Worm (Caenorhabditis elegans) whole organism, late embryonic: ENCODE data around the gene F44G4.6.

Source experiments
- C08G9.2 ChIP-seq: sonication (generic microtip); optimal IDR thresholded peaks from 2 replicates; lab custom pipeline; 2016; ENCODE audit warnings: mild to moderate bottlenecking, missing genetic modification characterization, moderate library complexity, missing compliant biosample characterization
- F13H6.1 ChIP-seq: sonication (generic microtip); optimal IDR thresholded peaks from 2 replicates; lab custom pipeline; 2016; ENCODE audit warnings: missing genetic modification characterization, missing compliant biosample characterization
- K02D7.2 ChIP-seq: sonication (generic microtip); optimal IDR thresholded peaks from 2 replicates; lab custom pipeline; 2017; ENCODE audit warnings: mild to moderate bottlenecking, missing genetic modification characterization, missing compliant biosample characterization
- K09A11.1 ChIP-seq: sonication (generic microtip); optimal IDR thresholded peaks from 2 replicates; lab custom pipeline; 2017; ENCODE audit warnings: antibody characterized with exemption, mild to moderate bottlenecking, missing genetic modification characterization, missing compliant biosample characterization; ENCODE audit not compliant: insufficient read depth
- Y22D7AL.16 ChIP-seq: sonication (generic microtip); optimal IDR thresholded peaks from 2 replicates; lab custom pipeline; 2016; ENCODE audit warnings: missing genetic modification characterization, missing compliant biosample characterization
- ahr-1 ChIP-seq: sonication (generic microtip); optimal IDR thresholded peaks from 2 replicates; lab custom pipeline; 2016; ENCODE audit warnings: missing genetic modification characterization, missing compliant biosample characterization
- ceh-18 ChIP-seq: sonication (generic microtip); optimal IDR thresholded peaks from 2 replicates; lab custom pipeline; 2016; ENCODE audit warnings: missing genetic modification characterization, missing compliant biosample characterization
- ceh-19 ChIP-seq: fragments of 200-800 bp; sonication (Bioruptor generic); optimal IDR thresholded peaks from 2 replicates; lab custom pipeline; 2018; ENCODE audit warnings: mild to moderate bottlenecking, missing genetic modification characterization, missing compliant biosample characterization
- ceh-2 ChIP-seq: sonication (generic microtip); optimal IDR thresholded peaks from 2 replicates; lab custom pipeline; 2016; ENCODE audit warnings: missing genotype, missing genetic modification characterization, missing compliant biosample characterization
- ceh-22 ChIP-seq: sonication (generic microtip); optimal IDR thresholded peaks from 2 replicates; lab custom pipeline; 2017; ENCODE audit warnings: missing biosample characterization, missing genetic modification characterization
- ceh-31 ChIP-seq: sonication (generic microtip); optimal IDR thresholded peaks from 2 replicates; lab custom pipeline; 2016; ENCODE audit warnings: missing genetic modification characterization, missing compliant biosample characterization
- ceh-34 ChIP-seq: sonication (generic microtip); optimal IDR thresholded peaks from 2 replicates; lab custom pipeline; 2016; ENCODE audit warnings: mild to moderate bottlenecking, missing genetic modification characterization, missing compliant biosample characterization
- ceh-9 ChIP-seq: sonication (generic microtip); optimal IDR thresholded peaks from 2 replicates; lab custom pipeline; 2016; ENCODE audit warnings: mild to moderate bottlenecking, missing genetic modification characterization, inconsistent platforms, missing compliant biosample characterization
- dve-1 ChIP-seq: sonication (generic microtip); optimal IDR thresholded peaks from 2 replicates; lab custom pipeline; 2017; ENCODE audit warnings: antibody characterized with exemption, mild to moderate bottlenecking, missing genetic modification characterization, missing compliant biosample characterization
- elt-2 ChIP-seq: sonication (generic microtip); optimal IDR thresholded peaks from 2 replicates; lab custom pipeline; 2016; ENCODE audit warnings: missing genetic modification reagents, missing genetic modification characterization, missing compliant biosample characterization
- elt-4 ChIP-seq: sonication (generic microtip); optimal IDR thresholded peaks from 2 replicates; lab custom pipeline; 2016; ENCODE audit warnings: missing genetic modification characterization, missing compliant biosample characterization
- fax-1 ChIP-seq: sonication (generic microtip); optimal IDR thresholded peaks from 2 replicates; lab custom pipeline; 2016; ENCODE audit warnings: missing genotype, missing genetic modification characterization, missing compliant biosample characterization
- fkh-10 ChIP-seq: fragments of 150-350 bp; optimal IDR thresholded peaks from 2 replicates; lab custom pipeline; 2014; ENCODE audit warnings: missing biosample characterization, missing genetic modification reagents, missing genetic modification characterization
- hlh-15 ChIP-seq: sonication (generic microtip); optimal IDR thresholded peaks from 2 replicates; lab custom pipeline; 2016; ENCODE audit warnings: missing genetic modification characterization, missing compliant biosample characterization
- hlh-30 ChIP-seq: sonication (generic microtip); optimal IDR thresholded peaks from 2 replicates; lab custom pipeline; 2017; ENCODE audit warnings: antibody characterized with exemption, missing genetic modification characterization, missing compliant biosample characterization; ENCODE audit not compliant: insufficient read depth
- hlh-6 ChIP-seq: sonication (generic microtip); optimal IDR thresholded peaks from 2 replicates; lab custom pipeline; 2016; ENCODE audit warnings: missing genotype, missing genetic modification characterization, missing compliant biosample characterization
- hlh-8 ChIP-seq: sonication (generic microtip); optimal IDR thresholded peaks from 2 replicates; lab custom pipeline; 2016; ENCODE audit warnings: missing genotype, missing genetic modification characterization, missing compliant biosample characterization
- lim-6 ChIP-seq: sonication (generic microtip); optimal IDR thresholded peaks from 2 replicates; lab custom pipeline; 2016; ENCODE audit warnings: missing genetic modification characterization, missing compliant biosample characterization
- madf-2 ChIP-seq: sonication (generic microtip); optimal IDR thresholded peaks from 2 replicates; lab custom pipeline; 2017; ENCODE audit warnings: missing genetic modification characterization, missing compliant biosample characterization
- mec-3 ChIP-seq: sonication (generic microtip); optimal IDR thresholded peaks from 2 replicates; lab custom pipeline; 2016; ENCODE audit warnings: borderline replicate concordance, missing genetic modification characterization, missing compliant biosample characterization
- npax-4 ChIP-seq: sonication (generic microtip); optimal IDR thresholded peaks from 2 replicates; lab custom pipeline; 2016; ENCODE audit warnings: missing genetic modification characterization, missing compliant biosample characterization
- odd-2 ChIP-seq: sonication (generic microtip); optimal IDR thresholded peaks from 2 replicates; lab custom pipeline; 2017; ENCODE audit warnings: antibody characterized with exemption, mild to moderate bottlenecking, missing genetic modification characterization, missing compliant biosample characterization
- pat-9 ChIP-seq: fragments of 200-800 bp; sonication (Bioruptor generic); optimal IDR thresholded peaks from 2 replicates; lab custom pipeline; 2018; ENCODE audit warnings: mild to moderate bottlenecking, missing genetic modification characterization, moderate library complexity, missing compliant biosample characterization
- pax-1 ChIP-seq: fragments of 150-350 bp; optimal IDR thresholded peaks from 2 replicates; lab custom pipeline; 2014; ENCODE audit warnings: missing biosample characterization, missing genetic modification characterization
- pha-2 ChIP-seq: sonication (generic microtip); optimal IDR thresholded peaks from 2 replicates; lab custom pipeline; 2017; ENCODE audit warnings: mild to moderate bottlenecking, missing genetic modification characterization, missing compliant biosample characterization
- pqm-1 ChIP-seq: sonication (generic microtip); optimal IDR thresholded peaks from 2 replicates; lab custom pipeline; 2016; ENCODE audit warnings: missing genetic modification characterization, missing compliant biosample characterization
- pros-1 ChIP-seq: fragments of 150-350 bp; optimal IDR thresholded peaks from 2 replicates; lab custom pipeline; 2014; ENCODE audit warnings: missing biosample characterization, missing genetic modification reagents, missing genetic modification characterization
- ref-2 ChIP-seq: sonication (generic microtip); optimal IDR thresholded peaks from 2 replicates; lab custom pipeline; 2016; ENCODE audit warnings: missing genetic modification characterization, missing compliant biosample characterization
- rnt-1 ChIP-seq: sonication (generic microtip); optimal IDR thresholded peaks from 2 replicates; lab custom pipeline; 2016; ENCODE audit warnings: missing genetic modification characterization, missing compliant biosample characterization
- sox-2 ChIP-seq: fragments of 200-800 bp; sonication (Bioruptor generic); IDR thresholded peaks from 2 replicates; pipeline ENCODE4 v1.3.6; 2022; ENCODE audit warnings: missing genetic modification reagents, missing genetic modification characterization, missing compliant biosample characterization
- tbx-2 ChIP-seq: sonication (generic microtip); optimal IDR thresholded peaks from 2 replicates; lab custom pipeline; 2016; ENCODE audit warnings: missing genetic modification characterization, missing compliant biosample characterization
- tbx-7 ChIP-seq: sonication (generic microtip); optimal IDR thresholded peaks from 2 replicates; lab custom pipeline; 2016; ENCODE audit warnings: missing genotype, missing genetic modification characterization, missing compliant biosample characterization
- ttx-3 ChIP-seq: sonication (generic microtip); optimal IDR thresholded peaks from 2 replicates; lab custom pipeline; 2016; ENCODE audit warnings: missing genetic modification reagents, missing genetic modification characterization, missing compliant biosample characterization
- unc-3 ChIP-seq, 2 experiments: fragments of 200-800 bp in 1 of 2; sonication (Bioruptor generic) in 1 of 2; sonication (generic microtip) in 1 of 2; conservative IDR thresholded peaks in 1 of 2; optimal IDR thresholded peaks in 1 of 2; 2 replicates each; pipeline versions ENCODE4 v1.3.6 to Lab custom; 2016 to 2022; ENCODE audit warnings: missing compliant biosample characterization in 2 of 2, missing genetic modification characterization in 2 of 2, missing genetic modification reagents in 1 of 2
- unc-42 ChIP-seq: sonication (generic microtip); optimal IDR thresholded peaks from 2 replicates; lab custom pipeline; 2016; ENCODE audit warnings: missing genotype, missing genetic modification characterization, missing compliant biosample characterization
- ztf-16 ChIP-seq: sonication (generic microtip); optimal IDR thresholded peaks from 2 replicates; lab custom pipeline; 2017; ENCODE audit warnings: missing genetic modification characterization, missing compliant biosample characterization

F44G4.6 gene

DNA sequence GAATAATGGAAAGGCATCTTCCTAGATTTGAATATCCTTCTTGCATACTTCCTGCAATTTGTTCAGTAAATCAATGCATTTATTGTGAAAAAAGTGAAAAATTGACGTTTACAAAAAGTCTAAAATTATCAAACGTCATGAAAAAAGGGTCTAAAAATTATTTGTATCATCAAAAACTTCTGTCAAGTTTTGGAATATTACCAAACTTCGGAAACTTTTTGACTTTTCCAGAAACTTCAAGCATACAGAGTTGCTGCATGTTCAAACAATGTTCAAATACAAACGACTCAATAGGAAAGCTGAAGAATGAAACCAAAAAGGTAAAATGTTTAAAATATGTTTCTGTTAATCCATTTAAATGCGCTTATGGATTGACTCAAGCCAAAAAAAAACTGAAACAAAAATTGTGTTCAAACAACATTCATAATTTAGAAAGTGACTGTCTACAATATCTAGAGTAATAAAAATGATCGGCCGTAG is at the start of gene F44G4.6:
TSS of gene F44G4.6 (minus strand) at position 51 of the 480 bp plus-strand sequence.
- TF ChIP-seq madf-2 (tag; lab: Kevin White, UChicago): no peak
- TF ChIP-seq ceh-31 (tag; lab: Kevin White, UChicago): no peak
- no peak for TF ChIP-seq pqm-1 (tag; lab: Kevin White, UChicago)
- no peak for TF ChIP-seq unc-3 (GFP tag; conservative IDR thresholded peaks at IDR 0.05; lab: Robert Waterston, UW)
- TF ChIP-seq unc-3 (tag; optimal IDR thresholded peaks at IDR 0.05; lab: Kevin White, UChicago): no peak
- no peak for TF ChIP-seq K02D7.2
- TF ChIP-seq ceh-18 (tag; lab: Kevin White, UChicago): no peak
- TF ChIP-seq hlh-6 (tag; lab: Kevin White, UChicago): no peak
- no peak for TF ChIP-seq fkh-10 (GFP tag; lab: Kevin White, UChicago)
- TF ChIP-seq lim-6 (tag; lab: Kevin White, UChicago): no peak
- TF ChIP-seq, all 69 proteins: peak for 0

DNA sequence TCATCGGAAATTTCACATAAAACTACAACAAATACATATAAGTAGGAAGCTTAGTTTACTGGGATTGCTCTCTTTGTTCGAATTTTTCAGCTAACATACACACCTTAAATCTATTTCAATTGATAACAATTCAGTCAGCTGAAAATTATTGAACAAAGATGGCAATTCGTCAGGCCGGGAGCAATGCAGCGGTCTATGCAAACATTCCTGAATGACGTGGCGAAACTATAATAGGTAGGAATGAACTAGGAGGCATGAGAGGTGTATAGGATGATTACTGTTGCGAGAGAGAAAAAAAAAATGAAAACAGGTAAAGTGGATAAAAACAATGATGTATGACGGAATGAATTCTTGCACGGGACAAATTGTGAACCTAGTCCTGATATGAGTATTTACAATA is 40.5 kb upstream of the F44G4.6 start:
- TF ChIP-seq pha-2: no peak
- TF ChIP-seq Y22D7AL.16: no peak
- TF ChIP-seq hlh-30 (tag; lab: Kevin White, UChicago): no peak
- no peak for TF ChIP-seq pat-9 (tag; lab: Kevin White, UChicago)
- TF ChIP-seq ref-2 (tag; lab: Kevin White, UChicago): no peak
- no peak for TF ChIP-seq K09A11.1 (tag; lab: Kevin White, UChicago)
- TF ChIP-seq pax-1 (tag; lab: Kevin White, UChicago): no peak
- no peak for TF ChIP-seq fax-1 (tag; lab: Kevin White, UChicago)
- no peak for TF ChIP-seq ttx-3 (tag; lab: Kevin White, UChicago)
- no peak for TF ChIP-seq ceh-31 (tag; lab: Kevin White, UChicago)
- no peak for TF ChIP-seq unc-42
- no peak for TF ChIP-seq hlh-15 (tag; lab: Kevin White, UChicago)
- no peak for TF ChIP-seq ceh-9
- TF ChIP-seq npax-4 (tag; lab: Kevin White, UChicago): no peak
- TF ChIP-seq sox-2: no peak
- TF ChIP-seq tbx-2 (tag; lab: Kevin White, UChicago): no peak
- no peak for TF ChIP-seq rnt-1
- TF ChIP-seq tbx-7: no peak
- TF ChIP-seq pros-1 (tag; lab: Kevin White, UChicago): no peak
- TF ChIP-seq C08G9.2 (tag; lab: Kevin White, UChicago): no peak
- TF ChIP-seq, all 69 proteins: peak for 0

DNA sequence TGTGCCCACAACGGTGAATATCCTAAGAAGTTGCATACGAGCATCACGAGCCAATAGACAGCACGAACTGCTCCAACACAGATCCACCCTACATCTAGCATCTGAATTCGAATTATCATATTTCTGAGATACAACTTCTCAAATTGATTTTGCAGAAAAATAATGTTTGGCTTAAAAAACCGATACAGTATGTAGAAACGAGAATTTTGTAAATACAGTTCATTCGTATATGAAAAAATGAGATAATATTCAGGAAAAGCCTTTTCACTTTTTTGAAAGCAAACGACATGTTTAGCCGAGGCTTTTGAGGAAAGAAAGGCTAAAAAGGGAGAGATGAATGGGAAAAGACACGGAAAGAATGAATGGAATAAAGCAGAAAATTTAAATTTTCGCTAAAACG is 39.7 kb upstream of the F44G4.6 start, which contains the start of gene F37B12.3:
TSS of gene F37B12.3 (minus strand) at position 101 of the 400 bp plus-strand sequence.
- TF ChIP-seq elt-2: no peak
- TF ChIP-seq unc-42: no peak
- TF ChIP-seq C08G9.2 (tag; lab: Kevin White, UChicago): no peak
- TF ChIP-seq unc-3 (GFP tag; conservative IDR thresholded peaks at IDR 0.05; lab: Robert Waterston, UW): no peak
- TF ChIP-seq unc-3 (tag; optimal IDR thresholded peaks at IDR 0.05; lab: Kevin White, UChicago): no peak
- TF ChIP-seq ceh-22 (tag; lab: Kevin White, UChicago): no peak
- TF ChIP-seq odd-2 (tag; lab: Kevin White, UChicago): no peak
- no peak for TF ChIP-seq dve-1 (tag; lab: Kevin White, UChicago)
- no peak for TF ChIP-seq ztf-16 (tag; lab: Kevin White, UChicago)
- no peak for TF ChIP-seq ceh-19 (GFP tag; lab: Kevin White, UChicago)
- TF ChIP-seq F13H6.1 (tag; lab: Kevin White, UChicago): no peak
- TF ChIP-seq elt-4: no peak
- TF ChIP-seq ceh-34 (tag; lab: Kevin White, UChicago): no peak
- TF ChIP-seq mec-3 (tag; lab: Kevin White, UChicago): no peak
- no peak for TF ChIP-seq hlh-8 (tag; lab: Kevin White, UChicago)
- no peak for TF ChIP-seq fkh-10 (GFP tag; lab: Kevin White, UChicago)
- no peak for TF ChIP-seq ahr-1
- no peak for TF ChIP-seq hlh-30 (tag; lab: Kevin White, UChicago)
- no peak for TF ChIP-seq ceh-2 (tag; lab: Kevin White, UChicago)
